Fruit fly (Drosophila melanogaster) whole organism, pupa: ENCODE data around the gene wam.

Source experiments
- CG10348 ChIP-seq: fragments of 200-800 bp; sonication (Bioruptor generic); IDR thresholded peaks from 2 replicates; pipeline ENCODE4 v1.3.6; 2022; ENCODE audit warnings: missing biosample characterization, missing genetic modification characterization
- CG12605 ChIP-seq: fragments of 200-800 bp; sonication (Bioruptor generic); IDR thresholded peaks from 2 replicates; pipeline ENCODE4 v1.3.6; 2022; ENCODE audit warnings: missing biosample characterization, missing genetic modification characterization
- CG13204 ChIP-seq: fragments of 200-800 bp; sonication (Bioruptor generic); optimal IDR thresholded peaks from 2 replicates; lab custom pipeline; 2018; ENCODE audit warnings: missing biosample characterization, mild to moderate bottlenecking, missing genetic modification characterization, moderate library complexity
- CG14655 ChIP-seq: fragments of 200-800 bp; sonication (Bioruptor generic); optimal IDR thresholded peaks from 3 replicates; lab custom pipeline; 2017; ENCODE audit warnings: mild to moderate bottlenecking, missing biosample characterization, missing genetic modification reagents, missing genetic modification characterization
- CG15710 ChIP-seq: fragments of 200-800 bp; sonication (Bioruptor generic); optimal IDR thresholded peaks from 2 replicates; lab custom pipeline; 2018; ENCODE audit warnings: missing biosample characterization, mild to moderate bottlenecking, missing genetic modification characterization, moderate library complexity
- CG17806 ChIP-seq: fragments of 200-800 bp; sonication (Bioruptor generic); optimal IDR thresholded peaks from 2 replicates; lab custom pipeline; 2018; ENCODE audit warnings: missing biosample characterization, mild to moderate bottlenecking, missing genetic modification characterization, moderate library complexity
- CG32121 ChIP-seq: fragments of 200-800 bp; sonication (Bioruptor generic); IDR thresholded peaks from 2 replicates; pipeline ENCODE4 v1.3.6; 2022; ENCODE audit warnings: missing biosample characterization, missing genetic modification characterization
- CG34367 ChIP-seq: fragments of 200-800 bp; sonication (Bioruptor generic); optimal IDR thresholded peaks from 2 replicates; lab custom pipeline; 2018; ENCODE audit warnings: missing biosample characterization, mild to moderate bottlenecking, missing genetic modification characterization
- CG4496 ChIP-seq: fragments of 200-800 bp; sonication (Bioruptor generic); IDR thresholded peaks from 3 replicates; pipeline ENCODE4 v1.3.6; 2022; ENCODE audit warnings: missing biosample characterization, missing genetic modification characterization
- CG8159 ChIP-seq: fragments of 200-800 bp; sonication (Bioruptor generic); optimal IDR thresholded peaks from 3 replicates; lab custom pipeline; 2018; ENCODE audit warnings: missing biosample characterization, mild to moderate bottlenecking, missing genetic modification characterization, moderate library complexity
- CG8301 ChIP-seq: fragments of 200-800 bp; sonication (Bioruptor generic); optimal IDR thresholded peaks from 2 replicates; lab custom pipeline; 2018; ENCODE audit warnings: missing biosample characterization, mild to moderate bottlenecking, missing genetic modification characterization
- CG9948 ChIP-seq: fragments of 200-800 bp; sonication (Bioruptor generic); optimal IDR thresholded peaks from 2 replicates; lab custom pipeline; 2018; ENCODE audit warnings: missing biosample characterization, mild to moderate bottlenecking, missing genetic modification characterization, moderate library complexity
- D1 ChIP-seq: fragments of 200-800 bp; sonication (Bioruptor generic); optimal IDR thresholded peaks from 2 replicates; lab custom pipeline; 2018; ENCODE audit warnings: missing biosample characterization, mild to moderate bottlenecking, missing genetic modification characterization, moderate library complexity
- EcR ChIP-seq: fragments of 200-800 bp; sonication (Bioruptor generic); optimal IDR thresholded peaks from 3 replicates; lab custom pipeline; 2019; ENCODE audit warnings: missing biosample characterization, missing genetic modification characterization, mild to moderate bottlenecking, moderate library complexity, missing genetic modification reagents
- Ets98B ChIP-seq: fragments of 200-800 bp; sonication (Bioruptor generic); IDR thresholded peaks from 2 replicates; pipeline ENCODE4 v1.3.6; 2022; ENCODE audit warnings: missing biosample characterization, missing genetic modification characterization
- Pif1A ChIP-seq: fragments of 200-800 bp; sonication (Bioruptor generic); optimal IDR thresholded peaks from 3 replicates; lab custom pipeline; 2016; ENCODE audit warnings: missing biosample characterization, missing genetic modification characterization
- Pif1B ChIP-seq: fragments of 200-800 bp; sonication (Bioruptor generic); optimal IDR thresholded peaks from 3 replicates; lab custom pipeline; 2016; ENCODE audit warnings: missing biosample characterization, missing genetic modification characterization
- Snoo ChIP-seq: fragments of 200-800 bp; sonication (Bioruptor generic); optimal IDR thresholded peaks from 3 replicates; lab custom pipeline; 2017; ENCODE audit warnings: missing biosample characterization, mild to moderate bottlenecking, missing genetic modification characterization, inconsistent platforms
- fd96Ca ChIP-seq: fragments of 200-800 bp; sonication (Bioruptor generic); IDR thresholded peaks from 3 replicates; pipeline ENCODE4 v1.3.6; 2022; ENCODE audit warnings: missing biosample characterization, missing genetic modification characterization
- gl ChIP-seq: fragments of 200-800 bp; sonication (Bioruptor generic); optimal IDR thresholded peaks from 2 replicates; lab custom pipeline; 2018; ENCODE audit warnings: missing biosample characterization, mild to moderate bottlenecking, missing genetic modification characterization
- rn ChIP-seq: fragments of 200-800 bp; sonication (Bioruptor generic); IDR thresholded peaks from 2 replicates; pipeline ENCODE4 v1.3.6; 2022; ENCODE audit warnings: missing biosample characterization, missing genetic modification characterization

The wam gene

dm6 chr3R:23334036-23334744, 46.3 kb upstream of the wam start:
- TF ChIP-seq CG8301 (peak; percentile 94), Ets98B (peak; percentile 95), gl (tag; lab: Kevin White, UChicago) (peak; percentile 99), CG14655 (GFP tag; lab: Kevin White, UChicago) (peak; percentile 92), CG8159 (peak; percentile 92), CG9948 (peak; percentile 91), rn (GFP tag; lab: Robert Waterston, UW) (peak; percentile 87), CG17806 (tag; lab: Kevin White, UChicago) (peak; percentile 91), Pif1A (GFP tag; lab: Kevin White, UChicago) (peak; percentile 96), CG12605 (GFP tag; lab: Robert Waterston, UW) (peak; percentile 99), CG34367 (tag; lab: Kevin White, UChicago) (peak; percentile 97), CG15710 (tag; lab: Kevin White, UChicago) (peak; percentile 92), fd96Ca (GFP tag; lab: Robert Waterston, UW) (peak; percentile 94), Snoo (tag; lab: Kevin White, UChicago) (peak; percentile 83), CG10348 (GFP tag; lab: Robert Waterston, UW) (no peak), CG13204 (GFP tag; lab: Kevin White, UChicago) (peak; percentile 98), EcR (GFP tag; lab: Kevin White, UChicago) (peak; percentile 61), D1 (tag; lab: Kevin White, UChicago) (peak; percentile 64), CG4496 (GFP tag; lab: Robert Waterston, UW) (peak; percentile 98), CG32121 (peak; percentile 92), Pif1B (GFP tag; lab: Kevin White, UChicago) (peak; percentile 93)

- TF ChIP-seq CG9948 (peak; percentile 51), EcR (GFP tag; lab: Kevin White, UChicago) (no peak), Snoo (tag; lab: Kevin White, UChicago) (no peak), CG8159 (peak; percentile 39), CG13204 (GFP tag; lab: Kevin White, UChicago) (no peak), CG34367 (tag; lab: Kevin White, UChicago) (no peak), Ets98B (no peak), CG8301 (peak; percentile 37), Pif1B (GFP tag; lab: Kevin White, UChicago) (no peak), CG14655 (GFP tag; lab: Kevin White, UChicago) (peak; percentile 33), fd96Ca (GFP tag; lab: Robert Waterston, UW) (peak; percentile 12; the same call in 1 of the 3 replicates), Pif1A (GFP tag; lab: Kevin White, UChicago) (no peak), CG15710 (tag; lab: Kevin White, UChicago) (no peak), D1 (tag; lab: Kevin White, UChicago) (no peak), CG4496 (GFP tag; lab: Robert Waterston, UW) (no peak), CG12605 (GFP tag; lab: Robert Waterston, UW) (0 out of 2 replicates have a peak, but pooled peaks have one; percentile 29), CG10348 (GFP tag; lab: Robert Waterston, UW) (no peak), CG17806 (tag; lab: Kevin White, UChicago) (peak; percentile 48), gl (tag; lab: Kevin White, UChicago) (no peak), rn (GFP tag; lab: Robert Waterston, UW) (no peak), CG32121 (peak; percentile 51)
These were observed 45.6 kb upstream of the wam start for dm6 chr3R:23333334-23334035.

dm6 chr3R:23332535-23333333, 44.9 kb upstream of the wam start:
- no peak for TF ChIP-seq fd96Ca (GFP tag; lab: Robert Waterston, UW)
- TF ChIP-seq CG17806 (tag; lab: Kevin White, UChicago), result no peak
- TF ChIP-seq Pif1A (GFP tag; lab: Kevin White, UChicago), result peak; percentile 19
- no peak for TF ChIP-seq rn (GFP tag; lab: Robert Waterston, UW)
- peak; percentile 6 for TF ChIP-seq CG34367 (tag; lab: Kevin White, UChicago)
- no peak for TF ChIP-seq Snoo (tag; lab: Kevin White, UChicago)
- no peak for TF ChIP-seq CG10348 (GFP tag; lab: Robert Waterston, UW)
- no peak for TF ChIP-seq CG32121
- TF ChIP-seq CG13204 (GFP tag; lab: Kevin White, UChicago), result no peak
- no peak; the same call in 1 of the 2 replicates for TF ChIP-seq CG12605 (GFP tag; lab: Robert Waterston, UW)

- TF ChIP-seq CG8159, result no peak
- no peak for TF ChIP-seq CG14655 (GFP tag; lab: Kevin White, UChicago)
- no peak for TF ChIP-seq Pif1B (GFP tag; lab: Kevin White, UChicago)
- no peak for TF ChIP-seq CG8301
These were observed 44.1 kb upstream of the wam start for dm6 chr3R:23331865-23332367.

- TF ChIP-seq CG8301 (peak; percentile 14), CG9948 (no peak), CG34367 (tag; lab: Kevin White, UChicago) (peak; percentile 27), Snoo (tag; lab: Kevin White, UChicago) (peak; percentile 24), Pif1B (GFP tag; lab: Kevin White, UChicago) (peak; percentile 17), CG32121 (no peak), CG10348 (GFP tag; lab: Robert Waterston, UW) (no peak), CG14655 (GFP tag; lab: Kevin White, UChicago) (peak; percentile 46), D1 (tag; lab: Kevin White, UChicago) (peak; percentile 98), EcR (GFP tag; lab: Kevin White, UChicago) (no peak)
These were observed 43.4 kb upstream of the wam start for dm6 chr3R:23331280-23331679.
